Worm (Caenorhabditis elegans) whole organism, late embryonic: Measurements from ENCODE around the gene myo-2.

Experiments used
- C08G9.2 ChIP-seq: sonication (generic microtip); optimal IDR thresholded peaks from 2 replicates; lab custom pipeline; 2016; ENCODE audit warnings: mild to moderate bottlenecking, missing genetic modification characterization, moderate library complexity, missing compliant biosample characterization
- F13H6.1 ChIP-seq: sonication (generic microtip); optimal IDR thresholded peaks from 2 replicates; lab custom pipeline; 2016; ENCODE audit warnings: missing genetic modification characterization, missing compliant biosample characterization
- K09A11.1 ChIP-seq: sonication (generic microtip); optimal IDR thresholded peaks from 2 replicates; lab custom pipeline; 2017; ENCODE audit warnings: antibody characterized with exemption, mild to moderate bottlenecking, missing genetic modification characterization, missing compliant biosample characterization; ENCODE audit not compliant: insufficient read depth
- ceh-14 ChIP-seq: sonication (generic microtip); optimal IDR thresholded peaks from 2 replicates; lab custom pipeline; 2016; ENCODE audit warnings: missing genotype, missing genetic modification characterization, missing compliant biosample characterization
- ceh-19 ChIP-seq: fragments of 200-800 bp; sonication (Bioruptor generic); optimal IDR thresholded peaks from 2 replicates; lab custom pipeline; 2018; ENCODE audit warnings: mild to moderate bottlenecking, missing genetic modification characterization, missing compliant biosample characterization
- ceh-24 ChIP-seq: sonication (generic microtip); optimal IDR thresholded peaks from 2 replicates; lab custom pipeline; 2016; ENCODE audit warnings: mild to moderate bottlenecking, missing genetic modification characterization, missing compliant biosample characterization
- ceh-30 ChIP-seq: fragments of 150-350 bp; optimal IDR thresholded peaks from 2 replicates; lab custom pipeline; 2014; ENCODE audit warnings: missing biosample characterization, missing genetic modification characterization
- ceh-31 ChIP-seq: sonication (generic microtip); optimal IDR thresholded peaks from 2 replicates; lab custom pipeline; 2016; ENCODE audit warnings: missing genetic modification characterization, missing compliant biosample characterization
- ceh-34 ChIP-seq: sonication (generic microtip); optimal IDR thresholded peaks from 2 replicates; lab custom pipeline; 2016; ENCODE audit warnings: mild to moderate bottlenecking, missing genetic modification characterization, missing compliant biosample characterization
- ceh-48 ChIP-seq: sonication (generic microtip); optimal IDR thresholded peaks from 2 replicates; lab custom pipeline; 2016; ENCODE audit warnings: missing genetic modification characterization, inconsistent platforms, missing compliant biosample characterization
- dmd-4 ChIP-seq: sonication (generic microtip); optimal IDR thresholded peaks from 2 replicates; lab custom pipeline; 2016; ENCODE audit warnings: borderline replicate concordance, missing genetic modification characterization, missing compliant biosample characterization
- elt-2 ChIP-seq: sonication (generic microtip); optimal IDR thresholded peaks from 2 replicates; lab custom pipeline; 2016; ENCODE audit warnings: missing genetic modification reagents, missing genetic modification characterization, missing compliant biosample characterization
- fax-1 ChIP-seq: sonication (generic microtip); optimal IDR thresholded peaks from 2 replicates; lab custom pipeline; 2016; ENCODE audit warnings: missing genotype, missing genetic modification characterization, missing compliant biosample characterization
- fkh-10 ChIP-seq: fragments of 150-350 bp; optimal IDR thresholded peaks from 2 replicates; lab custom pipeline; 2014; ENCODE audit warnings: missing biosample characterization, missing genetic modification reagents, missing genetic modification characterization
- gmeb-2 ChIP-seq: sonication (generic microtip); optimal IDR thresholded peaks from 2 replicates; lab custom pipeline; 2016; ENCODE audit warnings: missing genetic modification characterization, inconsistent platforms, missing compliant biosample characterization
- hlh-13 ChIP-seq: fragments of 200-800 bp; sonication (Bioruptor generic); optimal IDR thresholded peaks from 2 replicates; lab custom pipeline; 2018; ENCODE audit warnings: mild to moderate bottlenecking, missing genetic modification characterization, missing compliant biosample characterization
- hlh-15 ChIP-seq: sonication (generic microtip); optimal IDR thresholded peaks from 2 replicates; lab custom pipeline; 2016; ENCODE audit warnings: missing genetic modification characterization, missing compliant biosample characterization
- hlh-30 ChIP-seq: sonication (generic microtip); optimal IDR thresholded peaks from 2 replicates; lab custom pipeline; 2017; ENCODE audit warnings: antibody characterized with exemption, missing genetic modification characterization, missing compliant biosample characterization; ENCODE audit not compliant: insufficient read depth
- hlh-8 ChIP-seq: sonication (generic microtip); optimal IDR thresholded peaks from 2 replicates; lab custom pipeline; 2016; ENCODE audit warnings: missing genotype, missing genetic modification characterization, missing compliant biosample characterization
- lin-11 ChIP-seq: fragments of 200-800 bp; sonication (Bioruptor generic); optimal IDR thresholded peaks from 2 replicates; lab custom pipeline; 2018; ENCODE audit warnings: mild to moderate bottlenecking, missing genetic modification characterization, missing compliant biosample characterization
- madf-2 ChIP-seq: sonication (generic microtip); optimal IDR thresholded peaks from 2 replicates; lab custom pipeline; 2017; ENCODE audit warnings: missing genetic modification characterization, missing compliant biosample characterization
- mec-3 ChIP-seq: sonication (generic microtip); optimal IDR thresholded peaks from 2 replicates; lab custom pipeline; 2016; ENCODE audit warnings: borderline replicate concordance, missing genetic modification characterization, missing compliant biosample characterization
- nfya-1 ChIP-seq: sonication (generic microtip); optimal IDR thresholded peaks from 2 replicates; lab custom pipeline; 2017; ENCODE audit warnings: missing genetic modification characterization, mild to moderate bottlenecking, missing compliant biosample characterization, antibody characterized with exemption, moderate library complexity
- nhr-11 ChIP-seq: fragments of 150-350 bp; optimal IDR thresholded peaks from 2 replicates; lab custom pipeline; 2014; ENCODE audit warnings: missing biosample characterization, missing genetic modification characterization
- pat-9 ChIP-seq: fragments of 200-800 bp; sonication (Bioruptor generic); optimal IDR thresholded peaks from 2 replicates; lab custom pipeline; 2018; ENCODE audit warnings: mild to moderate bottlenecking, missing genetic modification characterization, moderate library complexity, missing compliant biosample characterization
- pha-2 ChIP-seq: sonication (generic microtip); optimal IDR thresholded peaks from 2 replicates; lab custom pipeline; 2017; ENCODE audit warnings: mild to moderate bottlenecking, missing genetic modification characterization, missing compliant biosample characterization
- pha-4 ChIP-seq: fragments of 150-350 bp; optimal IDR thresholded peaks from 2 replicates; lab custom pipeline; 2018; ENCODE audit warnings: missing biosample characterization, missing genetic modification reagents, missing genetic modification characterization
- pros-1 ChIP-seq: fragments of 150-350 bp; optimal IDR thresholded peaks from 2 replicates; lab custom pipeline; 2014; ENCODE audit warnings: missing biosample characterization, missing genetic modification reagents, missing genetic modification characterization
- ref-2 ChIP-seq: sonication (generic microtip); optimal IDR thresholded peaks from 2 replicates; lab custom pipeline; 2016; ENCODE audit warnings: missing genetic modification characterization, missing compliant biosample characterization
- rnt-1 ChIP-seq: sonication (generic microtip); optimal IDR thresholded peaks from 2 replicates; lab custom pipeline; 2016; ENCODE audit warnings: missing genetic modification characterization, missing compliant biosample characterization
- sox-2 ChIP-seq: fragments of 200-800 bp; sonication (Bioruptor generic); IDR thresholded peaks from 2 replicates; pipeline ENCODE4 v1.3.6; 2022; ENCODE audit warnings: missing genetic modification reagents, missing genetic modification characterization, missing compliant biosample characterization
- sox-4 ChIP-seq: sonication (generic microtip); optimal IDR thresholded peaks from 2 replicates; lab custom pipeline; 2017; ENCODE audit warnings: mild to moderate bottlenecking, missing genetic modification characterization, inconsistent platforms, missing compliant biosample characterization
- syd-9 ChIP-seq: sonication (generic microtip); optimal IDR thresholded peaks from 2 replicates; lab custom pipeline; 2016; ENCODE audit warnings: mild to moderate bottlenecking, missing genetic modification characterization, moderate library complexity, missing compliant biosample characterization
- tbx-2 ChIP-seq: sonication (generic microtip); optimal IDR thresholded peaks from 2 replicates; lab custom pipeline; 2016; ENCODE audit warnings: missing genetic modification characterization, missing compliant biosample characterization
- unc-42 ChIP-seq: sonication (generic microtip); optimal IDR thresholded peaks from 2 replicates; lab custom pipeline; 2016; ENCODE audit warnings: missing genotype, missing genetic modification characterization, missing compliant biosample characterization
- unc-86 ChIP-seq: sonication (generic microtip); optimal IDR thresholded peaks from 2 replicates; lab custom pipeline; 2016; ENCODE audit warnings: missing genetic modification characterization, missing compliant biosample characterization

The myo-2 gene

DNA sequence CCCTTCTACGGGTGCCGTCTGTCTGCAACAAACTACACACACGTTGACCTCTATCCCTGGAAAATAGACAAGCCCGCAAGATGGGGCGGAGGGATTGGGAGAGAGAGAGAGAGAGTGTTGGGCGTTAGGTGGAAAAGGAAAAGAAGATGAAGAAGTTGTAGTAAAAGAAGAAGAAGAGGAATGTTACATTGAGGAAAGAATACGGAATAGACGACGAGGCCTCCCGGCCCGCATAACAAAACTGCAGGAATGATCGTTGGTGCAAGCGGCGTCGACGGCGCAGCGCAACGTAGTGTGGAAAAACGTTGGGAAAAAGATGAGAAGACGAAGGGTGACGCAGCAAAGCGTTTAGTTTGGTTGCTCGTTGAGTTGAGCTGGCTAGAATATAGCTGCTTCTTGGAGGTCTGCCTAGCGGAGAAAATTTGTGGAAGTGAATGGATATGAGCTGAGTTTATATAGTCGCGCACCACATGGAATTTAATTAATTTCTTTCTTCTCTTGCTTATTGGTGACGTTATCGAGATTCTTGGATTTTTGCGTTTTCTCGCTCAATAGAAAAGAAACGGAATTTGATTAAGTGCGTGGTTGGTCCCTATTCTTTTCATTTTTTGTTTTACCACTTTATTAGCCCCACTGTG lies 42.4 kb downstream of the myo-2 start (continued):
- TF ChIP-seq hlh-13 (no peak), pros-1 (tag; lab: Kevin White, UChicago) (no peak), ceh-31 (peak; percentile 54), sox-4 (tag; lab: Kevin White, UChicago) (no peak), mec-3 (tag; lab: Kevin White, UChicago) (no peak), hlh-15 (tag; lab: Kevin White, UChicago) (no peak), madf-2 (tag; lab: Kevin White, UChicago) (no peak), nhr-11 (tag; lab: Kevin White, UChicago) (no peak), elt-2 (tag; lab: Kevin White, UChicago) (no peak), dmd-4 (no peak), sox-2 (GFP tag; lab: Robert Waterston, UW) (no peak), ceh-30 (no peak), unc-42 (peak; percentile 92), C08G9.2 (tag; lab: Kevin White, UChicago) (no peak), hlh-8 (tag; lab: Kevin White, UChicago) (peak; percentile 37)

ce11 chrX:12511384-12512007 lies 43.6 kb downstream of the myo-2 start:
- TF ChIP-seq ceh-24 (tag; lab: Kevin White, UChicago) (no peak), rnt-1 (tag; lab: Kevin White, UChicago) (peak; percentile 42), F13H6.1 (tag; lab: Kevin White, UChicago) (no peak)

DNA sequence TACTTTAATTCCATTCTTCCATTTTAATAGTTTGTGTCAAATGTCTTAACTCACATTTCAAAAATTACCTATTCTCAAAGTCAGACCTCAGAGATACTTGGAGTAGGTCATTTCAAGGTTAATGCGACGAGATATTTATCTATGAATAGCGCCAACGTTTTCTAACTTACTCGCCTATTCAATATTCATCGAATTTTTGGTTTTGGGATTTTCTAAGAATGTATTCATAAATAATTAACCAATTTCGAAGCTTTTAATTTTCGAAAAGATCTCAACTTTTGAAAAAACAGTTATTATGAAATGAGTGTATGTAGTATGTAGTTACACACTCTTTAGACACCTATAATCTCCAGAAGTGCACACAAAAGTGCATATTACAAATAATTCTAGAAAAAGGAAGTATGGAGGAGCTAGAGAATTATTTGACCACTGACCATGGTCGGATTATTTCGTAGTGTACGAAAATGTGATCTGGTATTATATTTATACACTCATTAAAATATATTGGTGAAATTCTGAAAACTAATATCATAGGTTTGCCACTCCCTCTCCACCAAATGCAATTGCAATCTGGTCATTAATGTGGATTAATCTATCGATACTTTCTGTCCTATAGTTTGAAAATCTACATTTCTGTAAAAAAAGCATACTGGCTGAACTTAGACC lies 44.7 kb downstream of the myo-2 start:
- TF ChIP-seq ceh-48 (tag; lab: Kevin White, UChicago) (no peak), fax-1 (no peak), pat-9 (no peak)

- TF ChIP-seq nhr-11 (tag; lab: Kevin White, UChicago) (no peak), ceh-14 (tag; lab: Kevin White, UChicago) (no peak), lin-11 (tag; lab: Kevin White, UChicago) (no peak), K09A11.1 (tag; lab: Kevin White, UChicago) (no peak), fkh-10 (GFP tag; lab: Kevin White, UChicago) (no peak), ceh-34 (tag; lab: Kevin White, UChicago) (no peak), gmeb-2 (tag; lab: Kevin White, UChicago) (no peak), pha-4 (tag; lab: Kevin White, UChicago) (no peak), sox-2 (GFP tag; lab: Robert Waterston, UW) (no peak), syd-9 (tag; lab: Kevin White, UChicago) (no peak), ceh-31 (no peak), F13H6.1 (tag; lab: Kevin White, UChicago) (no peak), unc-86 (no peak)
Measured at ce11 chrX:12513415-12513814, 45.6 kb downstream of the myo-2 start.

DNA sequence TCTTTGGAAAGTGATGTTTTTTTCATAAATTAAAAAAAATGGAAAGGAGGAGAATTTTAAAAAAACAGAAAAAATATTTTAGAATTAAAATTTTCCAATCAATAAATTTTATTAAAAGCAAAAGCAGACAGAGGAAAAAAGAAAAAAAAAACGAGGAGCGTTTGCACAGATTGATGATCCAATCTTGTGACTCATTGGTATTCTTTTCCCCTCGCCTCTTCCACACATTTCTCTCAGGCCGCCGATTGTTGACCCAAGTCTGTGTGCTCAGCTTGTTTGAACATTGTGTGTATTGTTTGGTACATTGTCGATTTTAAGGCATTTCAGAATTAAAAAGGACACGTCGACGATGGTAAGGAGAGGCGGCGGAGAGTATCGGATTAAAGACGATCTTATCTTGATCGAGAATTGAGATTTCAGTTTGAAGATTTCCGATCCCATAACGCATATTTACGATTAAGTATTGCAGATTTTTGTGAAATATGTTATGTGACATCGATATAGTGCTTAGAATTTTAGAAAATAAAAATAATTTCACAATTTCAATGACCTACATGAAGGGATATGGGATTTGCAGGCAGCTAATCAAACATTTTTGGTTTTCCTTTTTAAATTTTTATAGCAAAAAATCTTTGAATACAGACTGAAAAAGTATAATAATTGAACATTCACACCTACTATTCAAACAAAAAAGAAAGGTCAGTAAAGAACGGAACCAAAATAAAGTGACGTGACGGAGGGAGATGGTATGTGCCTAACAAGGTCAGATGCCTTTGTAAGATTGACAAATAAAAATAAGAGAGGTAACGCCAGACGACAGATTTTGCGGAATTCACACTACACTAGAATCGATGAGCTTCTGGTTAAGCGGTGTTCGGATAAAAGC lies 48.0 kb downstream of the myo-2 start:
- TF ChIP-seq tbx-2 (tag; lab: Kevin White, UChicago) (no peak), ref-2 (tag; lab: Kevin White, UChicago) (no peak), hlh-30 (tag; lab: Kevin White, UChicago) (no peak), ceh-19 (no peak), nfya-1 (tag; lab: Kevin White, UChicago) (no peak), pha-2 (tag; lab: Kevin White, UChicago) (peak; percentile 26)
